Fruit fly (Drosophila melanogaster): Measurements from ENCODE around the gene CG4020.

- TF ChIP-seq CG7045 (GFP tag; optimal IDR thresholded peaks at IDR 0.05), result no peak
- TF ChIP-seq ovo (GFP tag; optimal IDR thresholded peaks at IDR 0.05), result no peak
- TF ChIP-seq bab1 (GFP tag; optimal IDR thresholded peaks at IDR 0.05), result no peak
- TF ChIP-seq CG11617 (GFP tag; optimal IDR thresholded peaks at IDR 0.05), result no peak
- TF ChIP-seq Clk (GFP tag; optimal IDR thresholded peaks at IDR 0.05), result no peak
- TF ChIP-seq pad (GFP tag; optimal IDR thresholded peaks at IDR 0.05), result no peak
- TF ChIP-seq kay (GFP tag; ENCODE audit: borderline replicate concordance), result no peak
These were observed 12.4 kb upstream of the CG4020 start for dm6 chrX:5893165-5893564.

Data from whole organism, adult.